Worm (Caenorhabditis elegans) whole organism, late embryonic: Measurements from ENCODE around the gene srh-235.
A peak's percentile ranks its signal among the peaks of the same experiment; 100 is the strongest.

Experiments
- C38D4.7 ChIP-seq: fragments of 200-800 bp; sonication (Bioruptor generic); optimal IDR thresholded peaks from 2 replicates; lab custom pipeline; 2018; ENCODE audit warnings: mild to moderate bottlenecking, missing genetic modification characterization, moderate library complexity, missing compliant biosample characterization
- K02D7.2 ChIP-seq: sonication (generic microtip); optimal IDR thresholded peaks from 2 replicates; lab custom pipeline; 2017; ENCODE audit warnings: mild to moderate bottlenecking, missing genetic modification characterization, missing compliant biosample characterization
- T23F11.4 ChIP-seq: fragments of 200-800 bp; sonication (Bioruptor generic); optimal IDR thresholded peaks from 2 replicates; lab custom pipeline; 2018; ENCODE audit warnings: mild to moderate bottlenecking, missing genetic modification characterization, missing compliant biosample characterization
- ceh-14 ChIP-seq: sonication (generic microtip); optimal IDR thresholded peaks from 2 replicates; lab custom pipeline; 2016; ENCODE audit warnings: missing genotype, missing genetic modification characterization, missing compliant biosample characterization
- ceh-19 ChIP-seq: fragments of 200-800 bp; sonication (Bioruptor generic); optimal IDR thresholded peaks from 2 replicates; lab custom pipeline; 2018; ENCODE audit warnings: mild to moderate bottlenecking, missing genetic modification characterization, missing compliant biosample characterization
- ceh-2 ChIP-seq: sonication (generic microtip); optimal IDR thresholded peaks from 2 replicates; lab custom pipeline; 2016; ENCODE audit warnings: missing genotype, missing genetic modification characterization, missing compliant biosample characterization
- ceh-22 ChIP-seq: sonication (generic microtip); optimal IDR thresholded peaks from 2 replicates; lab custom pipeline; 2017; ENCODE audit warnings: missing biosample characterization, missing genetic modification characterization
- ceh-30 ChIP-seq: fragments of 150-350 bp; optimal IDR thresholded peaks from 2 replicates; lab custom pipeline; 2014; ENCODE audit warnings: missing biosample characterization, missing genetic modification characterization
- ceh-31 ChIP-seq: sonication (generic microtip); optimal IDR thresholded peaks from 2 replicates; lab custom pipeline; 2016; ENCODE audit warnings: missing genetic modification characterization, missing compliant biosample characterization
- ceh-48 ChIP-seq: sonication (generic microtip); optimal IDR thresholded peaks from 2 replicates; lab custom pipeline; 2016; ENCODE audit warnings: missing genetic modification characterization, inconsistent platforms, missing compliant biosample characterization
- ceh-9 ChIP-seq: sonication (generic microtip); optimal IDR thresholded peaks from 2 replicates; lab custom pipeline; 2016; ENCODE audit warnings: mild to moderate bottlenecking, missing genetic modification characterization, inconsistent platforms, missing compliant biosample characterization
- dve-1 ChIP-seq: sonication (generic microtip); optimal IDR thresholded peaks from 2 replicates; lab custom pipeline; 2017; ENCODE audit warnings: antibody characterized with exemption, mild to moderate bottlenecking, missing genetic modification characterization, missing compliant biosample characterization
- elt-4 ChIP-seq: sonication (generic microtip); optimal IDR thresholded peaks from 2 replicates; lab custom pipeline; 2016; ENCODE audit warnings: missing genetic modification characterization, missing compliant biosample characterization
- fkh-10 ChIP-seq: fragments of 150-350 bp; optimal IDR thresholded peaks from 2 replicates; lab custom pipeline; 2014; ENCODE audit warnings: missing biosample characterization, missing genetic modification reagents, missing genetic modification characterization
- fkh-6 ChIP-seq: sonication (generic microtip); optimal IDR thresholded peaks from 2 replicates; lab custom pipeline; 2016; ENCODE audit warnings: missing genetic modification characterization, missing compliant biosample characterization
- hlh-6 ChIP-seq: sonication (generic microtip); optimal IDR thresholded peaks from 2 replicates; lab custom pipeline; 2016; ENCODE audit warnings: missing genotype, missing genetic modification characterization, missing compliant biosample characterization
- nfya-1 ChIP-seq: sonication (generic microtip); optimal IDR thresholded peaks from 2 replicates; lab custom pipeline; 2017; ENCODE audit warnings: missing genetic modification characterization, mild to moderate bottlenecking, missing compliant biosample characterization, antibody characterized with exemption, moderate library complexity
- nhr-232 ChIP-seq: sonication (generic microtip); optimal IDR thresholded peaks from 2 replicates; lab custom pipeline; 2016; ENCODE audit warnings: missing genetic modification characterization, missing compliant biosample characterization
- npax-4 ChIP-seq: sonication (generic microtip); optimal IDR thresholded peaks from 2 replicates; lab custom pipeline; 2016; ENCODE audit warnings: missing genetic modification characterization, missing compliant biosample characterization
- pag-3 ChIP-seq: sonication (generic microtip); optimal IDR thresholded peaks from 2 replicates; lab custom pipeline; 2016; ENCODE audit warnings: missing compliant biosample characterization, missing genetic modification characterization, borderline replicate concordance
- pat-9 ChIP-seq: fragments of 200-800 bp; sonication (Bioruptor generic); optimal IDR thresholded peaks from 2 replicates; lab custom pipeline; 2018; ENCODE audit warnings: mild to moderate bottlenecking, missing genetic modification characterization, moderate library complexity, missing compliant biosample characterization
- pha-4 ChIP-seq: fragments of 150-350 bp; optimal IDR thresholded peaks from 2 replicates; lab custom pipeline; 2018; ENCODE audit warnings: missing biosample characterization, missing genetic modification reagents, missing genetic modification characterization
- pros-1 ChIP-seq: fragments of 150-350 bp; optimal IDR thresholded peaks from 2 replicates; lab custom pipeline; 2014; ENCODE audit warnings: missing biosample characterization, missing genetic modification reagents, missing genetic modification characterization
- rnt-1 ChIP-seq: sonication (generic microtip); optimal IDR thresholded peaks from 2 replicates; lab custom pipeline; 2016; ENCODE audit warnings: missing genetic modification characterization, missing compliant biosample characterization
- sdc-2 ChIP-seq: sonication (generic microtip); optimal IDR thresholded peaks from 2 replicates; lab custom pipeline; 2016; ENCODE audit warnings: missing genotype, missing genetic modification characterization, missing compliant biosample characterization
- sox-2 ChIP-seq: fragments of 200-800 bp; sonication (Bioruptor generic); IDR thresholded peaks from 2 replicates; pipeline ENCODE4 v1.3.6; 2022; ENCODE audit warnings: missing genetic modification reagents, missing genetic modification characterization, missing compliant biosample characterization
- sox-4 ChIP-seq: sonication (generic microtip); optimal IDR thresholded peaks from 2 replicates; lab custom pipeline; 2017; ENCODE audit warnings: mild to moderate bottlenecking, missing genetic modification characterization, inconsistent platforms, missing compliant biosample characterization
- syd-9 ChIP-seq: sonication (generic microtip); optimal IDR thresholded peaks from 2 replicates; lab custom pipeline; 2016; ENCODE audit warnings: mild to moderate bottlenecking, missing genetic modification characterization, moderate library complexity, missing compliant biosample characterization
- tbx-2 ChIP-seq: sonication (generic microtip); optimal IDR thresholded peaks from 2 replicates; lab custom pipeline; 2016; ENCODE audit warnings: missing genetic modification characterization, missing compliant biosample characterization
- tbx-7 ChIP-seq: sonication (generic microtip); optimal IDR thresholded peaks from 2 replicates; lab custom pipeline; 2016; ENCODE audit warnings: missing genotype, missing genetic modification characterization, missing compliant biosample characterization
- ttx-3 ChIP-seq: sonication (generic microtip); optimal IDR thresholded peaks from 2 replicates; lab custom pipeline; 2016; ENCODE audit warnings: missing genetic modification reagents, missing genetic modification characterization, missing compliant biosample characterization
- unc-55 ChIP-seq: sonication (generic microtip); optimal IDR thresholded peaks from 2 replicates; lab custom pipeline; 2017; ENCODE audit warnings: missing biosample characterization, missing genetic modification reagents, missing genetic modification characterization
- unc-86 ChIP-seq: sonication (generic microtip); optimal IDR thresholded peaks from 2 replicates; lab custom pipeline; 2016; ENCODE audit warnings: missing genetic modification characterization, missing compliant biosample characterization
- zip-5 ChIP-seq: sonication (generic microtip); optimal IDR thresholded peaks from 2 replicates; lab custom pipeline; 2016; ENCODE audit warnings: missing genetic modification characterization, missing compliant biosample characterization
- ztf-16 ChIP-seq: sonication (generic microtip); optimal IDR thresholded peaks from 2 replicates; lab custom pipeline; 2017; ENCODE audit warnings: missing genetic modification characterization, missing compliant biosample characterization

The srh-235 gene

DNA sequence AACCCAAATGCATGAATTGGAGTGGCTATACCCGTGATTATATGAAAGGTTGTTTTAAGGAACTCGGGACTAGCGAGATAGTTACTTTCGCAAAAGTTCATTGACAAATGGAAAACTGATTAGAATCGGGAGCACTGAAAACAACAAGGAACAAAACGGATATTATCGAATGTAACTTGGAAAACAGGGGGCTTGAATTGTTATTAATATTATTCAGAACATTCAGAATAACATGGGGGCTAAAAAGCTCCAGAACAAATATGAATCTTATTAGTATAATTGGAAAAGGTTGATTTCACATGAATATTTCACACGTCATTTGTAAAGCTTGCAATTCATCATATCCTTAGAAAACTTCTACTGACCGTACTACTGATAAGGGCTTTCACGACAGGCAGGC lies at the start of gene srh-235:
Gene srh-235, minus strand, starts transcription at position 101 of the 400 bp plus-strand sequence.
- TF ChIP-seq nhr-232 (no peak), fkh-6 (tag; lab: Kevin White, UChicago) (no peak), tbx-7 (tag; lab: Kevin White, UChicago) (no peak), sdc-2 (tag; lab: Kevin White, UChicago) (no peak), tbx-2 (tag; lab: Kevin White, UChicago) (no peak), ttx-3 (tag; lab: Kevin White, UChicago) (no peak), hlh-6 (tag; lab: Kevin White, UChicago) (no peak), ceh-19 (GFP tag; lab: Kevin White, UChicago) (no peak), pat-9 (tag; lab: Kevin White, UChicago) (no peak), nfya-1 (no peak), ceh-14 (tag; lab: Kevin White, UChicago) (no peak), fkh-10 (no peak), ceh-30 (tag; lab: Kevin White, UChicago) (no peak), unc-86 (tag; lab: Kevin White, UChicago) (no peak), ceh-9 (tag; lab: Kevin White, UChicago) (no peak), T23F11.4 (GFP tag; lab: Kevin White, UChicago) (no peak), K02D7.2 (no peak), dve-1 (tag; lab: Kevin White, UChicago) (no peak), zip-5 (tag; lab: Kevin White, UChicago) (no peak)

ce11 chrV:17520735-17521134 lies 49.3 kb upstream of the srh-235 start, which contains the start of gene fbxa-136:
Gene fbxa-136, plus strand, starts transcription at chrV:17521035.
- no peak for TF ChIP-seq ceh-2 (tag; lab: Kevin White, UChicago)
- no peak for TF ChIP-seq unc-55 (GFP tag; lab: Kevin White, UChicago)
- TF ChIP-seq, all 69 proteins: peak for 0

- TF ChIP-seq nfya-1 (no peak), ceh-2 (tag; lab: Kevin White, UChicago) (no peak), ceh-48 (tag; lab: Kevin White, UChicago) (no peak), pha-4 (tag; lab: Kevin White, UChicago) (no peak), npax-4 (tag; lab: Kevin White, UChicago) (no peak), ceh-22 (no peak), sox-4 (tag; lab: Kevin White, UChicago) (no peak), ceh-31 (no peak), sox-2 (GFP tag; lab: Robert Waterston, UW) (no peak), rnt-1 (tag; lab: Kevin White, UChicago) (no peak)
Measured at ce11 chrV:17513831-17514230, 42.4 kb upstream of the srh-235 start.

DNA sequence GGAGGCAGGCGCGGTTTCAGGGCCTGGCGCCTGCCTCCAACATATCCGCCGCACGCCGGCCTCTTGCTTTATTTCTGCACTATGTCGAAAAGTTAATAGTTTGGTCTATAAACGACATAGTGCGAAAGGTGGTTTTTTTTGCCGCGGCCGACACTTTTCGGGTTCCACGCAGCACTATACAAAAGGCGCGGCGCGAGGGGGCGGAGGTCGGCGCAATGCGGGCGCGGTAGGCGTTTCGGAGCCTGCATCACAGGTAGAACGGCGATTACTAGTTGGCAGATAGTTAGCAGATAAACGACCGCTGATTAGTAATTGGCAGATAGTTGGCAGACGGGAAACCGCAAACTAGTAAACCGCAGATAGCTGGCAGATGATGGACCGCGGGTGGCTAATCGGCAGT lies 41.3 kb upstream of the srh-235 start:
- no peak for TF ChIP-seq sox-2 (GFP tag; lab: Robert Waterston, UW)
- TF ChIP-seq pros-1 (tag; lab: Kevin White, UChicago) = no peak
- TF ChIP-seq pag-3 (tag; lab: Kevin White, UChicago) = peak; percentile 78
- no peak for TF ChIP-seq C38D4.7 (GFP tag; lab: Kevin White, UChicago)
- TF ChIP-seq ztf-16 = no peak
- TF ChIP-seq syd-9 (tag; lab: Kevin White, UChicago) = no peak
- TF ChIP-seq, all 69 proteins: peak for 1

ce11 chrV:17508493-17508892 lies 37.0 kb upstream of the srh-235 start, which contains the start of gene srw-32:
Gene srw-32, plus strand, starts transcription at chrV:17508793.
- TF ChIP-seq zip-5 (tag; lab: Kevin White, UChicago) = no peak
- TF ChIP-seq elt-4 = no peak
- no peak for TF ChIP-seq unc-55 (GFP tag; lab: Kevin White, UChicago)
- no peak for TF ChIP-seq ttx-3 (tag; lab: Kevin White, UChicago)
- no peak for TF ChIP-seq ceh-19 (GFP tag; lab: Kevin White, UChicago)
